1 worm cellular context compared by ENCODE assay signal in genomic region chrII:11917530-11917952, ce11.
TF ChIP-seq lines count a peak whose summit lies in the region.

No protein-coding gene starts in this region.

TF ChIP-seq in whole organism, young adult, 124 proteins besides CTCF, POLR2A, EP300 and RAD21 (continued from another document):
- TF ChIP-seq F55B11.4 (tag; optimal IDR thresholded peaks at IDR 0.05; lab: Kevin White, UChicago; ENCODE audit: borderline replicate concordance, insufficient read depth), result no peak
- peak; percentile 95 for TF ChIP-seq unc-130 (GFP tag; optimal IDR thresholded peaks at IDR 0.05; lab: Kevin White, UChicago)
- TF ChIP-seq hsf-1 (GFP tag; IDR thresholded peaks at IDR 0.05; lab: Robert Waterston, UW), result peak; percentile 82
